Fruit fly (Drosophila melanogaster) whole organism, embryonic: ENCODE measurements around the gene sisA.

ENCODE experiments used
- Adf1 ChIP-seq: fragments of 200-800 bp; sonication (Bioruptor generic); IDR thresholded peaks from 2 replicates; pipeline ENCODE4 v1.3.6; 2022; ENCODE audit warnings: missing biosample characterization, missing genetic modification characterization
- B-H1 ChIP-seq: fragments of 200-800 bp; sonication (Bioruptor generic); IDR thresholded peaks from 3 replicates; pipeline ENCODE4 v1.3.6; 2022; ENCODE audit warnings: missing biosample characterization, missing genetic modification characterization
- CG1024 ChIP-seq: fragments of 200-800 bp; sonication (Bioruptor generic); IDR thresholded peaks from 2 replicates; pipeline ENCODE4 v1.3.6; 2022; ENCODE audit warnings: missing biosample characterization, missing genetic modification characterization
- CG11093 ChIP-seq: fragments of 200-800 bp; sonication (Bioruptor generic); IDR thresholded peaks from 3 replicates; pipeline ENCODE4 v1.3.6; 2022; ENCODE audit warnings: missing biosample characterization, missing genetic modification characterization
- CG11504 ChIP-seq: fragments of 200-800 bp; sonication (Bioruptor generic); optimal IDR thresholded peaks from 3 replicates; lab custom pipeline; 2019; ENCODE audit warnings: missing biosample characterization, mild to moderate bottlenecking, missing genetic modification characterization, moderate library complexity
- CG12744 ChIP-seq: fragments of 200-800 bp; sonication (Bioruptor generic); optimal IDR thresholded peaks from 2 replicates; lab custom pipeline; 2016; ENCODE audit warnings: missing biosample characterization, missing genetic modification characterization
- CG13424 ChIP-seq: fragments of 200-800 bp; sonication (Bioruptor generic); optimal IDR thresholded peaks from 2 replicates; lab custom pipeline; 2019; ENCODE audit warnings: missing biosample characterization, mild to moderate bottlenecking, missing genetic modification characterization, moderate library complexity
- CG17359 ChIP-seq: fragments of 200-800 bp; sonication (Bioruptor generic); optimal IDR thresholded peaks from 3 replicates; lab custom pipeline; 2018; ENCODE audit warnings: missing biosample characterization, mild to moderate bottlenecking, missing genetic modification characterization, moderate library complexity
- CG17802 ChIP-seq: fragments of 200-800 bp; sonication (Bioruptor generic); optimal IDR thresholded peaks from 2 replicates; lab custom pipeline; 2018; ENCODE audit warnings: missing biosample characterization, mild to moderate bottlenecking, missing genetic modification characterization, moderate library complexity
- CG32532 ChIP-seq: fragments of 200-800 bp; sonication (Bioruptor generic); IDR thresholded peaks from 2 replicates; pipeline ENCODE4 v1.3.6; 2022; ENCODE audit warnings: missing biosample characterization, missing genetic modification characterization
- CG3407 ChIP-seq: fragments of 200-800 bp; sonication (Bioruptor generic); optimal IDR thresholded peaks from 2 replicates; lab custom pipeline; 2018; ENCODE audit warnings: missing biosample characterization, mild to moderate bottlenecking, missing genetic modification characterization
- CG6654 ChIP-seq: fragments of 200-800 bp; sonication (Bioruptor generic); optimal IDR thresholded peaks from 2 replicates; lab custom pipeline; 2017; ENCODE audit warnings: missing biosample characterization, mild to moderate bottlenecking, missing genetic modification characterization
- CG7839 ChIP-seq: fragments of 200-800 bp; sonication (Bioruptor generic); optimal IDR thresholded peaks from 3 replicates; lab custom pipeline; 2018; ENCODE audit warnings: missing biosample characterization, mild to moderate bottlenecking, missing genetic modification characterization, moderate library complexity
- CG8478 ChIP-seq: fragments of >200 bp; optimal IDR thresholded peaks from 2 replicates; lab custom pipeline; 2018
- Dfd ChIP-seq, 2 experiments: fragments of >200 bp; optimal IDR thresholded peaks; 2 replicates each; lab custom pipeline; 2017; ENCODE audit warnings: missing biosample characterization in 2 of 2, missing genetic modification characterization in 2 of 2
- Doc3 ChIP-seq: fragments of 200-800 bp; sonication (Bioruptor generic); IDR thresholded peaks from 3 replicates; pipeline ENCODE4 v1.3.6; 2022; ENCODE audit warnings: missing biosample characterization, missing genetic modification characterization; ENCODE audit not compliant: partially characterized antibody
- Hmr ChIP-seq: fragments of 200-800 bp; sonication (Bioruptor generic); optimal IDR thresholded peaks from 3 replicates; lab custom pipeline; 2017; ENCODE audit warnings: mild to moderate bottlenecking, missing biosample characterization, missing genetic modification reagents, missing genetic modification characterization
- Hr3 ChIP-seq: fragments of 200-800 bp; sonication (Bioruptor generic); optimal IDR thresholded peaks from 3 replicates; lab custom pipeline; 2016; ENCODE audit warnings: missing biosample characterization, missing genetic modification characterization
- Hr39 ChIP-seq: fragments of >200 bp; optimal IDR thresholded peaks from 2 replicates; lab custom pipeline; 2017
- Hr78 ChIP-seq, 2 experiments: fragments of 200-800 bp in 1 of 2; fragments of >200 bp in 1 of 2; sonication (Bioruptor generic) in 1 of 2; optimal IDR thresholded peaks; 2 replicates each; lab custom pipeline; 2017 to 2019; ENCODE audit warnings: missing biosample characterization in 2 of 2, missing genetic modification characterization in 2 of 2, mild to moderate bottlenecking in 1 of 2, moderate library complexity in 1 of 2
- Lpt ChIP-seq: fragments of >200 bp; optimal IDR thresholded peaks from 2 replicates; lab custom pipeline; 2018; ENCODE audit warnings: missing biosample characterization, missing genetic modification characterization
- MESR4 ChIP-seq: fragments of 200-800 bp; sonication (Bioruptor generic); optimal IDR thresholded peaks from 2 replicates; lab custom pipeline; 2018; ENCODE audit warnings: missing biosample characterization, mild to moderate bottlenecking, missing genetic modification characterization, moderate library complexity
- Myb ChIP-seq: fragments of 200-800 bp; sonication (Bioruptor generic); optimal IDR thresholded peaks from 2 replicates; lab custom pipeline; 2016; ENCODE audit warnings: missing biosample characterization, missing genetic modification characterization
- NC2β ChIP-seq: fragments of 200-800 bp; sonication (Bioruptor generic); optimal IDR thresholded peaks from 2 replicates; lab custom pipeline; 2016; ENCODE audit warnings: missing biosample characterization, missing genetic modification characterization
- NK7.1 ChIP-seq: fragments of 200-800 bp; sonication (Bioruptor generic); optimal IDR thresholded peaks from 3 replicates; lab custom pipeline; 2016; ENCODE audit warnings: missing biosample characterization, missing genetic modification characterization
- Sox102F ChIP-seq: fragments of 200-800 bp; sonication (Bioruptor generic); optimal IDR thresholded peaks from 2 replicates; lab custom pipeline; 2018; ENCODE audit warnings: missing biosample characterization, mild to moderate bottlenecking, missing genetic modification characterization, moderate library complexity
- ash1 ChIP-seq: fragments of 200-800 bp; sonication (Bioruptor generic); optimal IDR thresholded peaks from 2 replicates; lab custom pipeline; 2018; ENCODE audit warnings: missing biosample characterization, mild to moderate bottlenecking, missing genetic modification characterization
- corto ChIP-seq: fragments of 200-800 bp; sonication (Bioruptor generic); optimal IDR thresholded peaks from 2 replicates; lab custom pipeline; 2016; ENCODE audit warnings: missing biosample characterization, mild to moderate bottlenecking, missing genetic modification characterization, moderate library complexity
- crc ChIP-seq: fragments of 200-800 bp; sonication (Bioruptor generic); optimal IDR thresholded peaks from 2 replicates; lab custom pipeline; 2016; ENCODE audit warnings: missing biosample characterization, missing genetic modification characterization
- dmrt11E ChIP-seq: fragments of 200-800 bp; sonication (Bioruptor generic); optimal IDR thresholded peaks from 3 replicates; lab custom pipeline; 2018; ENCODE audit warnings: missing biosample characterization, mild to moderate bottlenecking, missing genetic modification characterization, moderate library complexity
- ewg ChIP-seq: fragments of 200-800 bp; sonication (Bioruptor generic); optimal IDR thresholded peaks from 3 replicates; lab custom pipeline; 2017; ENCODE audit warnings: mild to moderate bottlenecking, missing biosample characterization, missing genetic modification reagents, missing genetic modification characterization
- eyg ChIP-seq: fragments of 200-800 bp; sonication (Bioruptor generic); optimal IDR thresholded peaks from 3 replicates; lab custom pipeline; 2016; ENCODE audit warnings: missing biosample characterization, missing genetic modification characterization
- fd3F ChIP-seq: fragments of 200-800 bp; sonication (Bioruptor generic); optimal IDR thresholded peaks from 2 replicates; lab custom pipeline; 2018; ENCODE audit warnings: missing biosample characterization, mild to moderate bottlenecking, missing genetic modification characterization, moderate library complexity
- gem ChIP-seq: fragments of 200-800 bp; sonication (Bioruptor generic); optimal IDR thresholded peaks from 2 replicates; lab custom pipeline; 2019; ENCODE audit warnings: missing biosample characterization, mild to moderate bottlenecking, missing genetic modification characterization, moderate library complexity
- gt ChIP-seq: fragments of 200-800 bp; sonication (Bioruptor generic); IDR thresholded peaks from 2 replicates; pipeline ENCODE4 v1.3.6; 2022; ENCODE audit warnings: missing biosample characterization, missing genetic modification characterization
- h ChIP-seq: fragments of >200 bp; optimal IDR thresholded peaks from 2 replicates; lab custom pipeline; 2017
- hb ChIP-seq: fragments of 200-800 bp; sonication (Bioruptor generic); IDR thresholded peaks from 3 replicates; pipeline ENCODE4 v1.3.6; 2022; ENCODE audit warnings: missing biosample characterization, missing genetic modification characterization; ENCODE audit not compliant: partially characterized antibody
- lbe ChIP-seq: fragments of 200-800 bp; sonication (Bioruptor generic); optimal IDR thresholded peaks from 2 replicates; lab custom pipeline; 2016; ENCODE audit warnings: missing biosample characterization, mild to moderate bottlenecking, missing genetic modification characterization
- onecut ChIP-seq: fragments of 200-800 bp; sonication (Bioruptor generic); IDR thresholded peaks from 2 replicates; pipeline ENCODE4 v1.3.6; 2022; ENCODE audit warnings: missing biosample characterization, missing genetic modification characterization
- otp ChIP-seq: fragments of 200-800 bp; sonication (Bioruptor generic); IDR thresholded peaks from 3 replicates; pipeline ENCODE4, ENCODE4 v1.3.6; 2022; ENCODE audit warnings: missing biosample characterization, missing genetic modification characterization
- peb ChIP-seq: fragments of 200-800 bp; sonication (Bioruptor generic); IDR thresholded peaks from 2 replicates; pipeline ENCODE4 v1.3.6; 2022; ENCODE audit warnings: missing biosample characterization, missing genetic modification characterization
- pros ChIP-seq: fragments of 200-800 bp; sonication (Bioruptor generic); optimal IDR thresholded peaks from 3 replicates; lab custom pipeline; 2019; ENCODE audit warnings: missing biosample characterization, mild to moderate bottlenecking, missing genetic modification characterization, moderate library complexity
- pzg ChIP-seq: fragments of 200-800 bp; sonication (Bioruptor generic); optimal IDR thresholded peaks from 3 replicates; lab custom pipeline; 2018; ENCODE audit warnings: missing biosample characterization, mild to moderate bottlenecking, missing genetic modification characterization, moderate library complexity
- ranshi ChIP-seq: fragments of 200-800 bp; sonication (Bioruptor generic); IDR thresholded peaks from 2 replicates; pipeline ENCODE4 v1.3.6; 2022; ENCODE audit warnings: missing biosample characterization, missing genetic modification characterization
- row ChIP-seq: fragments of 200-800 bp; sonication (Bioruptor generic); IDR thresholded peaks from 3 replicates; pipeline ENCODE4 v1.3.6; 2022; ENCODE audit warnings: missing biosample characterization, missing genetic modification characterization
- scrt ChIP-seq: fragments of 200-800 bp; sonication (Bioruptor generic); optimal IDR thresholded peaks from 2 replicates; lab custom pipeline; 2018; ENCODE audit warnings: missing biosample characterization, mild to moderate bottlenecking, missing genetic modification characterization, moderate library complexity
- sens-2 ChIP-seq: fragments of 200-800 bp; sonication (Bioruptor generic); IDR thresholded peaks from 2 replicates; pipeline ENCODE4 v1.3.6; 2022; ENCODE audit warnings: missing biosample characterization, missing genetic modification characterization
- seq ChIP-seq: fragments of 200-800 bp; sonication (Bioruptor generic); IDR thresholded peaks from 2 replicates; pipeline ENCODE4 v1.3.6; 2022; ENCODE audit warnings: missing biosample characterization, missing genetic modification characterization
- tin ChIP-seq: fragments of 200-800 bp; sonication (Bioruptor generic); optimal IDR thresholded peaks from 3 replicates; lab custom pipeline; 2016; ENCODE audit warnings: missing biosample characterization, missing genetic modification characterization
- tup ChIP-seq: fragments of 200-800 bp; sonication (Bioruptor generic); optimal IDR thresholded peaks from 2 replicates; lab custom pipeline; 2016; ENCODE audit warnings: missing biosample characterization, mild to moderate bottlenecking, missing genetic modification characterization, moderate library complexity
- vfl ChIP-seq: fragments of 200-800 bp; sonication (Bioruptor generic); optimal IDR thresholded peaks from 2 replicates; lab custom pipeline; 2016; ENCODE audit warnings: missing biosample characterization, missing genetic modification characterization

sisA gene

DNA sequence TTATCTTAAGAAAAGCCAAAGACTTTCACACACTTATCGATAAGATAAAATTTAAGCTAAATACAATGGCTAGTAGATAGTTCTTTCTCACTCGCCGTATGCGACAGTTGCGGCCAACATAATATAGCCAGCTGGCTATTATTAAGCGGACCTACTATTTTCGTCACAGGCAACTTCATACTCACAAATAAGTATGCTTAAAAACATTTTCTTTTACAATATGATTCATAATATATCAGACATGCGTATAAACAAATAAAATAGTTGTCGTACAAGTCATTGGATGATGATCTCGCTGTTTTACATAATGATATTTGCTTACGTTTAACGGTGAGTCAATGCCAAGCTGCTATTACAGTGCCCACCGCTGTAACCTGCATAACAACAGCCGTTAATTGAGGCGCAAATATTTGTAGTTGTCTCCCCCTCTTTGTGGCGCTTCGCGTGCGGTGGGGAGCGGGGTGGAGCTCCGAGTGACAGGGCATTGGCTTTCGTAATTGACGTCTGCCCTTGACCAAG, 4.1 kb upstream of the sisA start (continued):
- TF ChIP-seq B-H1 (GFP tag; lab: Robert Waterston, UW) (peak; percentile 35; the same call in 2 of the 3 replicates), eyg (GFP tag; lab: Kevin White, UChicago) (peak; percentile 62), Sox102F (GFP tag; lab: Kevin White, UChicago) (peak; percentile 61), Myb (GFP tag; lab: Kevin White, UChicago) (peak; percentile 32), CG17802 (tag; lab: Kevin White, UChicago) (peak; percentile 3), Adf1 (GFP tag; lab: Robert Waterston, UW) (no peak), CG32532 (GFP tag; lab: Robert Waterston, UW) (peak; percentile 76), CG1024 (GFP tag; lab: Robert Waterston, UW) (no peak), h (lab: Kevin White, UChicago) (no peak), NK7.1 (GFP tag; lab: Kevin White, UChicago) (peak; percentile 36), Hr3 (GFP tag; lab: Kevin White, UChicago) (peak; percentile 35), pzg (no peak), peb (GFP tag; lab: Robert Waterston, UW) (peak; percentile 54), ranshi (GFP tag; lab: Robert Waterston, UW) (peak; percentile 63), sens-2 (no peak), pros (GFP tag; lab: Kevin White, UChicago) (peak; percentile 14), scrt (GFP tag; lab: Kevin White, UChicago) (peak; percentile 56), fd3F (peak; percentile 40), crc (GFP tag; lab: Kevin White, UChicago) (no peak), seq (GFP tag; lab: Robert Waterston, UW) (peak; percentile 59; the same call in 1 of the 2 replicates), dmrt11E (tag; lab: Kevin White, UChicago) (peak; percentile 32), Dfd (GFP tag; optimal IDR thresholded peaks at IDR 0.05; lab: Kevin White, UChicago) (no peak), Hmr (GFP tag; lab: Kevin White, UChicago) (peak; percentile 78), lbe (GFP tag; lab: Kevin White, UChicago) (peak; percentile 19), vfl (no peak), CG6654 (GFP tag; lab: Kevin White, UChicago) (peak; percentile 55), onecut (GFP tag; lab: Robert Waterston, UW) (peak; percentile 41; the same call in 1 of the 2 replicates), CG3407 (GFP tag; lab: Kevin White, UChicago) (peak; percentile 40), NC2β (GFP tag; lab: Kevin White, UChicago) (peak; percentile 43), ash1 (GFP tag; lab: Kevin White, UChicago) (no peak), CG12744 (GFP tag; lab: Kevin White, UChicago) (peak; percentile 30), gt (GFP tag; lab: Robert Waterston, UW) (no peak), tup (GFP tag; lab: Kevin White, UChicago) (no peak), CG8478 (lab: Kevin White, UChicago) (no peak), CG7839 (peak; percentile 82), Lpt (GFP tag; lab: Kevin White, UChicago) (no peak), Doc3 (GFP tag; lab: Robert Waterston, UW) (no peak), CG17359 (tag; lab: Kevin White, UChicago) (peak; percentile 66), hb (GFP tag; lab: Robert Waterston, UW) (no peak), CG13424 (tag; lab: Kevin White, UChicago) (peak; percentile 70), MESR4 (GFP tag; lab: Kevin White, UChicago) (peak; percentile 8), CG11093 (GFP tag; lab: Robert Waterston, UW) (0 out of 3 replicates have a peak, but pooled peaks have one; percentile 51), otp (GFP tag; lab: Robert Waterston, UW) (peak; percentile 77), tin (GFP tag; lab: Kevin White, UChicago) (peak; percentile 21), ewg (GFP tag; lab: Kevin White, UChicago) (peak; percentile 62), Hr39 (lab: Kevin White, UChicago) (no peak), row (GFP tag; lab: Robert Waterston, UW) (peak; percentile 78), CG11504 (tag; lab: Kevin White, UChicago) (peak; percentile 79), gem (tag; lab: Kevin White, UChicago) (peak; percentile 82), corto (peak; percentile 41), Hr78 (GFP tag; optimal IDR thresholded peaks at IDR 0.05; lab: Kevin White, UChicago) (peak in 1 of 2 experiments; percentile 69)
